Fruit fly (Drosophila melanogaster): Measurements from ENCODE around the gene CG43725.

CG43725 gene

dm6 chr2L:11051644-11052492 lies 23.4 kb upstream of the CG43725 start:
- no peak for TF ChIP-seq D19B (GFP tag; optimal IDR thresholded peaks at IDR 0.05)
- peak; percentile 13 for TF ChIP-seq Ets65A (GFP tag)
- no peak for TF ChIP-seq CG18619 (GFP tag; optimal IDR thresholded peaks at IDR 0.05)
- TF ChIP-seq vnd (GFP tag; IDR thresholded peaks at IDR 0.05; ENCODE audit: partially characterized antibody) = no peak
- TF ChIP-seq CG8089 (GFP tag; optimal IDR thresholded peaks at IDR 0.05) = no peak
- 0 out of 2 replicates have a peak, but pooled peaks have one; percentile 10 for TF ChIP-seq nerfin-2 (GFP tag; IDR thresholded peaks at IDR 0.05; ENCODE audit: partially characterized antibody)
- no peak for TF ChIP-seq CG1602 (GFP tag; optimal IDR thresholded peaks at IDR 0.05)
- TF ChIP-seq CG11456 (GFP tag; IDR thresholded peaks at IDR 0.05) = 0 out of 3 replicates have a peak, but pooled peaks have one; percentile 37
- TF ChIP-seq CG14667 (GFP tag; IDR thresholded peaks at IDR 0.05) = no peak
- peak; percentile 56 for TF ChIP-seq Med (GFP tag)
- 0 out of 2 replicates have a peak, but pooled peaks have one; percentile 17 for TF ChIP-seq klu (GFP tag; IDR thresholded peaks at IDR 0.05)
- TF ChIP-seq luna (GFP tag; optimal IDR thresholded peaks at IDR 0.05) = no peak
- TF ChIP-seq CG9932 (GFP tag; IDR thresholded peaks at IDR 0.05) = peak; percentile 44; the same call in 1 of the 2 replicates
- TF ChIP-seq TFAM (GFP tag; optimal IDR thresholded peaks at IDR 0.05) = no peak
- no peak for TF ChIP-seq CG12104 (GFP tag; optimal IDR thresholded peaks at IDR 0.05)
- no peak for TF ChIP-seq onecut (GFP tag; IDR thresholded peaks at IDR 0.05)
- no peak for TF ChIP-seq pfk (GFP tag; optimal IDR thresholded peaks at IDR 0.05)
- TF ChIP-seq Dfd (GFP tag; optimal IDR thresholded peaks at IDR 0.05) = no peak
- no peak for TF ChIP-seq CG17912 (GFP tag; optimal IDR thresholded peaks at IDR 0.05)
- no peak for TF ChIP-seq Antp (GFP tag; optimal IDR thresholded peaks at IDR 0.05)
- peak; percentile 1 for TF ChIP-seq sd (tag; optimal IDR thresholded peaks at IDR 0.05)
- no peak for TF ChIP-seq CG18599 (GFP tag; optimal IDR thresholded peaks at IDR 0.05)
- no peak for TF ChIP-seq trh (GFP tag; optimal IDR thresholded peaks at IDR 0.05)
- no peak for TF ChIP-seq HLHmδ (GFP tag; optimal IDR thresholded peaks at IDR 0.05)
- no peak for TF ChIP-seq CG1647 (GFP tag; optimal IDR thresholded peaks at IDR 0.05)
- TF ChIP-seq gfzf (GFP tag; optimal IDR thresholded peaks at IDR 0.05) = no peak
- TF ChIP-seq wor (GFP tag; IDR thresholded peaks at IDR 0.05) = no peak
- no peak for TF ChIP-seq sc (optimal IDR thresholded peaks at IDR 0.05)
- TF ChIP-seq sc (GFP tag; optimal IDR thresholded peaks at IDR 0.05) = no peak
- TF ChIP-seq CG7357 (GFP tag; IDR thresholded peaks at IDR 0.05) = 0 out of 3 replicates have a peak, but pooled peaks have one; percentile 18
- no peak for TF ChIP-seq cad (GFP tag; optimal IDR thresholded peaks at IDR 0.05)
- TF ChIP-seq Dip2 (GFP tag; IDR thresholded peaks at IDR 0.05) = no peak
- no peak for TF ChIP-seq Vsx1 (GFP tag; optimal IDR thresholded peaks at IDR 0.05)
- no peak for TF ChIP-seq CG11560 (tag; IDR thresholded peaks at IDR 0.05)
- no peak for TF ChIP-seq CG17385 (GFP tag; optimal IDR thresholded peaks at IDR 0.05)
- peak; percentile 41 for TF ChIP-seq grau (tag; optimal IDR thresholded peaks at IDR 0.05)

dm6 chr2L:11052493-11052788 lies 22.9 kb upstream of the CG43725 start:
- TF ChIP-seq CG8924 (tag; optimal IDR thresholded peaks at IDR 0.05) (no peak), maf-S (GFP tag; optimal IDR thresholded peaks at IDR 0.05) (no peak), NC2β (GFP tag; optimal IDR thresholded peaks at IDR 0.05) (no peak), ara (GFP tag; IDR thresholded peaks at IDR 0.05) (no peak), row (GFP tag; IDR thresholded peaks at IDR 0.05) (no peak), Drgx (GFP tag; IDR thresholded peaks at IDR 0.05) (peak; percentile 26; the same call in 1 of the 2 replicates)
